Worm (Caenorhabditis elegans): Measurements from ENCODE around the gene nlp-63.

Gene nlp-63

ce11 chrII:10155106-10155505, at the start of gene nlp-63:
nlp-63 (plus strand) TSS chrII:10155406.
- TF ChIP-seq unc-62 (GFP tag; optimal IDR thresholded peaks at IDR 0.05): no peak

DNA sequence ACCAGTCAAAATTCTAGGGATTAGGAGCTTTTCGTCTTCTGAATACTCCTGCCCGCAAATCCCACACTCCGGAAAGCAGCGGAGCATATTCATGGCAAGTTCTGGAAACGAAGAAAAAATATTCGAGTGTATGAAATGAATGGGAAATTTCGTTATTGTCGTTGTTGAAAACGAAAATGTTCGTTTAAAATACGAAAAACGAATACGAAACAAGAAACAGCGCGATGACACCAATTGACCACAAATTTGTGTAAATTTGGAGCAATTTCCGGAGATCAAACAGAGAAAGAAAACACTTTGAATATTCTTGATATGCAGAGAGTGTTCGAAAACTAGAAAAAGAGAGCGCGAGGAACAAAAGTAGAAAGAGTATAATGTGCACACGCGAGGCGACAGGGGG, 49.6 kb upstream of the nlp-63 start, which contains the start of gene ZK945.4:
TSS of gene ZK945.4 (minus strand) at position 101 of the 400 bp plus-strand sequence.
- TF ChIP-seq unc-62 (GFP tag; optimal IDR thresholded peaks at IDR 0.05): no peak

- no peak for TF ChIP-seq unc-62 (GFP tag; optimal IDR thresholded peaks at IDR 0.05)
Measured at ce11 chrII:10106870-10107269, 48.3 kb upstream of the nlp-63 start, which contains the start of gene ZK945.6. ZK945.6 (minus strand) TSS chrII:10106970.

DNA sequence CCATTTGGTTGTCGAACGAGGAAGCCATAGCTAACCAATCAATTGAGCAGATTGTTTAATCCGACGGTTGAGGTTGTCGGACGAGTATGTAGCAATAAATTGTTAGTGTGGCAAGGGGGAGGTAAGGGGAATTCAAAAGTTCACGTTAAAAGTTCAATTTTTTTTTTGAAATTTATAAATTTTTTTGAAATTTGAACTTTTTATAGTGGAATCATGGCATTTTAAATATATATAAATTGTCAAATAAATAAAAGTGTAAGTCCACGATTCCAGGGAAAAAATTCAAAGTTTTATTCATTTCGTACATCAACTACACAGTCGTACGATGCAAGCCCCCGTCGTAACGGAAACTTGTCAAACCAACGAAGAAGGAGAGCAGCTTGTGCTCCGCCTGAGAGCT, 46.8 kb upstream of the nlp-63 start, which contains the start of the genes ZK945.7 and ZK945.8:
TSS of gene ZK945.7 (minus strand) at position 101 of the 400 bp plus-strand sequence.
TSS of gene ZK945.8 (plus strand) at position 275 of the 400 bp plus-strand sequence.
- no peak for TF ChIP-seq unc-62 (GFP tag; optimal IDR thresholded peaks at IDR 0.05)

ce11 chrII:10116690-10117089, 38.5 kb upstream of the nlp-63 start:
- TF ChIP-seq unc-62 (GFP tag; optimal IDR thresholded peaks at IDR 0.05): no peak

DNA sequence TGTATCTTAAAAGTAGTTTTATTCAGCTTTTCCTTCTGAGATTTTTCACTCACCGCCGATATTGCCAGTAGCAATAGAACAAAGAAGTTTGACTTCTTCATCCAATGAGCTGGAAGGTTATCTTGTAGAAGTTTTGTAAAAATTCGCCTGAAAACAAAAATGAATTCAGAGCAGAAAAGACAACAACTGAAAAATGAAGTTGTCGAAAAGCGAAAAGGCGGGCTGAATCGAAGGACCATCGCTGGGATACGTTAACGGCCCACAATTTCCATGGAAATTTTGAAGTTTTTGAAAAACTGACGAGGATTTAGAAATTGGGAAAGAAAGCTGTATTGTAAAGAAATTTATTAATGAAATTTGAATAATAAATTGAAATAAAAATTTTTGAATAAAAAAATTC, 33.5 kb upstream of the nlp-63 start, which contains the start of gene lov-1:
TSS of gene lov-1 (minus strand) at position 101 of the 400 bp plus-strand sequence.
- no peak for TF ChIP-seq unc-62 (GFP tag; optimal IDR thresholded peaks at IDR 0.05)

DNA sequence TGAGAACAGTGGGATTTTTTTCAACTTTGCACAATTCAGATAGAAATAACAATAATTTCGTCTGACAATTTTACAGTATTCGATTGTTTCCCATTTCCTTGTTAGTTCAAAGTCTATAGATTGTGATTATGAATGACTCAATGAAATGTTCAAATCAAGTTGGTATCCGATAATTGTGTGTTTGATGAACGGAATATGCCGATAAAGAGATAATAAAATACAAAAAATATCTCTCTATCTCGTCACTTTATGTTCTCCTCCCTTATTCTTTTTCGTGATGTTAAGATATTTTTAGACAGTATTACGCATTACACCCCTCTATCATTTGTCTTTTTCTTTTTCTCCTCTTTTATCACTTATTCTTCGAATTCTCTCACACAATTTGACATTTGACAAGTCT, 32.7 kb upstream of the nlp-63 start, which contains the start of gene F27E5.7:
TSS of gene F27E5.7 (plus strand) at position 301 of the 400 bp plus-strand sequence.
- no peak for TF ChIP-seq unc-62 (GFP tag; optimal IDR thresholded peaks at IDR 0.05)

ce11 chrII:10127389-10127788, 27.8 kb upstream of the nlp-63 start, which contains the start of gene F27E5.8:
F27E5.8 (minus strand) TSS chrII:10127489.
- no peak for TF ChIP-seq unc-62 (GFP tag; optimal IDR thresholded peaks at IDR 0.05)

- TF ChIP-seq unc-62 (GFP tag; optimal IDR thresholded peaks at IDR 0.05): no peak
Measured at ce11 chrII:10131760-10132159, 23.4 kb upstream of the nlp-63 start, which contains the start of gene F27E5.5. F27E5.5 (minus strand) TSS chrII:10131860.

ce11 chrII:10132818-10133217, 22.4 kb upstream of the nlp-63 start:
- no peak for TF ChIP-seq unc-62 (GFP tag; optimal IDR thresholded peaks at IDR 0.05)

- no peak for TF ChIP-seq unc-62 (GFP tag; optimal IDR thresholded peaks at IDR 0.05)
Measured at ce11 chrII:10134285-10134995, 20.8 kb upstream of the nlp-63 start, which contains the start of gene F27E5.9. F27E5.9 (plus strand) TSS chrII:10134945.

ce11 chrII:10136771-10137170, 18.4 kb upstream of the nlp-63 start:
- no peak for TF ChIP-seq unc-62 (GFP tag; optimal IDR thresholded peaks at IDR 0.05)

DNA sequence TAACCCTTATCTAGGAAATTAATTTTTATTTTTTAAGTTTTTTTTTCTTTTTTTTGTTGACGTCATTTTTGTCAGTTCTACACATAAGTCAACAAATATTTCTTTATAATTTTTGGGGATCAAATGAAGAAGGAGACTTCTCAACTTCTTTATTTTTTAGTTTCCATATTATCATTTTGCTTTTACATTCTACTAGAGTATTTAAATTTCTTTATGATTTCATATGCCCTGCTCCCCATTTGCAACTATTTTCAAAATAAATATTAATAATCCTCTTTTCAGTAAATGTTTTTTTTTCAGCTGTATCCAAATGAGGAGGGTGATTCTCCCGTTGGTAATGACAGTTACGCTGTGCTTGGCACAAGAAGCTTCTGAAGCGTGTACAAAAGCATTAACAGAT, 17.8 kb upstream of the nlp-63 start, which contains the start of gene phg-1:
TSS of gene phg-1 (plus strand) at position 301 of the 400 bp plus-strand sequence.
- TF ChIP-seq unc-62 (GFP tag; optimal IDR thresholded peaks at IDR 0.05): no peak

DNA sequence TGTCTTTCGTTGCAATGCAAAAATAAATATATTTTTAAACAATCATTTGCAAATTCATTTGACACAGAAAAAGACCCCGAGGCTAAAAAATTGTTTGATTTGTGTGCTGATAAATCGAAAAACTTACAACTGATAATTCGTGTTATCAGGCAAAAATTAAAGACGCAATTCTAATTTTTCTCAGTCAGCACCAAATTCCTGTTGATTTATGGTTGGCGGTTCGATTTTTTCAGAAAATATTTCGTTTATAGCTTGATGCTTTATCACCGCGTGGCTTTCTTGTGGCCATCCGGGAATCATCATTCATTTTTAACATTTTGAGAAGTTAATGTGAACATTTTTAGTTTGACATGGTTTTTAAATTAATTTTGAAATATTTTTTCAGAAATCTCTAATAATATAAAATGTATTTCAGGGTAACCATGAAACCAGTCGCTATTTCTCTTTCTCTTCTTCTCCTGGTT, 16.0 kb upstream of the nlp-63 start, which contains the start of gene asah-2:
TSS of gene asah-2 (plus strand) at position 414 of the 464 bp plus-strand sequence.
- no peak for TF ChIP-seq unc-62 (GFP tag; optimal IDR thresholded peaks at IDR 0.05)

ce11 chrII:10144092-10144491, 11.1 kb upstream of the nlp-63 start, which contains the start of gene F27E5.3:
F27E5.3 (minus strand) TSS chrII:10144192.
- no peak for TF ChIP-seq unc-62 (GFP tag; optimal IDR thresholded peaks at IDR 0.05)

- TF ChIP-seq unc-62 (GFP tag; optimal IDR thresholded peaks at IDR 0.05): no peak
Measured at ce11 chrII:10146488-10146887, 8.7 kb upstream of the nlp-63 start, which contains the start of gene pax-3. pax-3 (plus strand) TSS chrII:10146570.

Data from whole organism, dauer.